Fruit fly (Drosophila melanogaster): Measurements from ENCODE around the gene Nos.

Gene Nos

dm6 chr2L:10851336-10851862, 14.1 kb upstream of the Nos start:
- TF ChIP-seq CG12768 (GFP tag; optimal IDR thresholded peaks at IDR 0.05) (peak; percentile 36), CG5204 (GFP tag; optimal IDR thresholded peaks at IDR 0.05) (no peak), CG33017 (tag; optimal IDR thresholded peaks at IDR 0.05) (no peak), bab1 (GFP tag; optimal IDR thresholded peaks at IDR 0.05) (no peak), Crg-1 (GFP tag; optimal IDR thresholded peaks at IDR 0.05) (no peak), toe (GFP tag; optimal IDR thresholded peaks at IDR 0.05) (no peak)

dm6 chr2L:10850320-10850990, 13.1 kb upstream of the Nos start, which contains the start of gene porin:
Gene porin, minus strand, starts transcription at chr2L:10850848.
- peak; percentile 31 for TF ChIP-seq cic (GFP tag; optimal IDR thresholded peaks at IDR 0.05)
- TF ChIP-seq ovo (GFP tag; optimal IDR thresholded peaks at IDR 0.05) = peak; percentile 72
- TF ChIP-seq Hr96 (GFP tag; optimal IDR thresholded peaks at IDR 0.05) = no peak
- no peak for TF ChIP-seq kay (GFP tag; ENCODE audit: borderline replicate concordance)
- TF ChIP-seq CG12768 (GFP tag; optimal IDR thresholded peaks at IDR 0.05) = no peak
- TF ChIP-seq CG7045 (GFP tag; optimal IDR thresholded peaks at IDR 0.05) = no peak
- peak; percentile 19 for TF ChIP-seq bab1 (GFP tag; optimal IDR thresholded peaks at IDR 0.05)
- no peak for TF ChIP-seq CG11617 (GFP tag; optimal IDR thresholded peaks at IDR 0.05)
- no peak for TF ChIP-seq pad (GFP tag; optimal IDR thresholded peaks at IDR 0.05)
- TF ChIP-seq CG14711 (tag; optimal IDR thresholded peaks at IDR 0.05) = peak; percentile 35
- TF ChIP-seq CG1620 (GFP tag; optimal IDR thresholded peaks at IDR 0.05) = no peak
- TF ChIP-seq Crg-1 (GFP tag; optimal IDR thresholded peaks at IDR 0.05) = peak; percentile 3
- TF ChIP-seq cnc (optimal IDR thresholded peaks at IDR 0.05) = no peak
- peak; percentile 22 for TF ChIP-seq tj (GFP tag; optimal IDR thresholded peaks at IDR 0.05)
- peak; percentile 7 for TF ChIP-seq toe (GFP tag; optimal IDR thresholded peaks at IDR 0.05)
- TF ChIP-seq CG5204 (GFP tag; optimal IDR thresholded peaks at IDR 0.05) = no peak
- no peak for TF ChIP-seq CG33017 (tag; optimal IDR thresholded peaks at IDR 0.05)
- no peak for TF ChIP-seq CG7101 (tag; optimal IDR thresholded peaks at IDR 0.05)
- TF ChIP-seq Mnt (GFP tag; optimal IDR thresholded peaks at IDR 0.05) = peak; percentile 80
- TF ChIP-seq Clk (GFP tag; optimal IDR thresholded peaks at IDR 0.05) = no peak

dm6 chr2L:10849511-10850191, 12.3 kb upstream of the Nos start, which contains the start of gene SmydA-3:
Gene SmydA-3, plus strand, starts transcription at chr2L:10850141.
- TF ChIP-seq CG11617 (GFP tag; optimal IDR thresholded peaks at IDR 0.05) (peak; percentile 51), Crg-1 (GFP tag; optimal IDR thresholded peaks at IDR 0.05) (peak; percentile 24), kay (GFP tag; ENCODE audit: borderline replicate concordance) (peak; percentile 79), CG7101 (tag; optimal IDR thresholded peaks at IDR 0.05) (peak; percentile 43), pad (GFP tag; optimal IDR thresholded peaks at IDR 0.05) (no peak), CG14711 (tag; optimal IDR thresholded peaks at IDR 0.05) (peak; percentile 26), Hr96 (GFP tag; optimal IDR thresholded peaks at IDR 0.05) (no peak), cnc (optimal IDR thresholded peaks at IDR 0.05) (no peak), Clk (GFP tag; optimal IDR thresholded peaks at IDR 0.05) (no peak), CG12768 (GFP tag; optimal IDR thresholded peaks at IDR 0.05) (peak; percentile 15), cic (GFP tag; optimal IDR thresholded peaks at IDR 0.05) (no peak), ovo (GFP tag; optimal IDR thresholded peaks at IDR 0.05) (peak; percentile 87), CG33017 (tag; optimal IDR thresholded peaks at IDR 0.05) (peak; percentile 42), bab1 (GFP tag; optimal IDR thresholded peaks at IDR 0.05) (no peak), CG5204 (GFP tag; optimal IDR thresholded peaks at IDR 0.05) (no peak), tj (GFP tag; optimal IDR thresholded peaks at IDR 0.05) (peak; percentile 39), CG7045 (GFP tag; optimal IDR thresholded peaks at IDR 0.05) (peak; percentile 67), Mnt (GFP tag; optimal IDR thresholded peaks at IDR 0.05) (no peak), CG1620 (GFP tag; optimal IDR thresholded peaks at IDR 0.05) (no peak), toe (GFP tag; optimal IDR thresholded peaks at IDR 0.05) (no peak)

- TF ChIP-seq bab1 (GFP tag; optimal IDR thresholded peaks at IDR 0.05) (no peak), kay (GFP tag; ENCODE audit: borderline replicate concordance) (peak; percentile 12)
Observed at dm6 chr2L:10846944-10847343, 9.6 kb upstream of the Nos start, which contains the start of gene Porin2. Gene Porin2, minus strand, starts transcription at chr2L:10847044.

- TF ChIP-seq bab1 (GFP tag; optimal IDR thresholded peaks at IDR 0.05) (no peak), Hr96 (GFP tag; optimal IDR thresholded peaks at IDR 0.05) (no peak), CG7045 (GFP tag; optimal IDR thresholded peaks at IDR 0.05) (no peak), Clk (GFP tag; optimal IDR thresholded peaks at IDR 0.05) (no peak), ovo (GFP tag; optimal IDR thresholded peaks at IDR 0.05) (no peak), CG5204 (GFP tag; optimal IDR thresholded peaks at IDR 0.05) (no peak), cnc (optimal IDR thresholded peaks at IDR 0.05) (no peak), CG14711 (tag; optimal IDR thresholded peaks at IDR 0.05) (no peak)
Observed at dm6 chr2L:10845564-10845963, 8.3 kb upstream of the Nos start, which contains the start of the genes CG17139 and CG17140. Gene CG17139, minus strand, starts transcription at chr2L:10845664. Gene CG17140, minus strand, starts transcription at chr2L:10845664.

- TF ChIP-seq CG7101 (tag; optimal IDR thresholded peaks at IDR 0.05) (no peak), bab1 (GFP tag; optimal IDR thresholded peaks at IDR 0.05) (peak; percentile 65), kay (GFP tag; ENCODE audit: borderline replicate concordance) (peak; percentile 94), Mnt (GFP tag; optimal IDR thresholded peaks at IDR 0.05) (peak; percentile 82), CG14711 (tag; optimal IDR thresholded peaks at IDR 0.05) (peak; percentile 10), tj (GFP tag; optimal IDR thresholded peaks at IDR 0.05) (peak; percentile 31), Clk (GFP tag; optimal IDR thresholded peaks at IDR 0.05) (no peak)
Observed at dm6 chr2L:10842326-10842725, 5.0 kb upstream of the Nos start, which contains the start of gene CG6700. Gene CG6700, minus strand, starts transcription at chr2L:10842597.

Data from whole organism, adult.